Fruit fly (Drosophila melanogaster) Kc167 (cell line): Measurements from ENCODE around the gene Grip91.

Experiments
- Sin3A ChIP-seq: fragments of >200 bp; optimal IDR thresholded peaks from 2 replicates; lab custom pipeline; 2018; ENCODE audit warnings: missing external identifiers
- h ChIP-seq: fragments of >200 bp; optimal IDR thresholded peaks from 3 replicates; lab custom pipeline; 2018; ENCODE audit warnings: missing external identifiers
- insv ChIP-seq: fragments of >200 bp; optimal IDR thresholded peaks from 3 replicates; lab custom pipeline; 2018; ENCODE audit warnings: missing external identifiers
- psq ChIP-seq: fragments of >200 bp; optimal IDR thresholded peaks from 2 replicates; lab custom pipeline; 2017; ENCODE audit warnings: missing external identifiers
- ttk ChIP-seq: sonication (Bioruptor generic); optimal IDR thresholded peaks from 2 replicates; lab custom pipeline; 2017; ENCODE audit warnings: missing external identifiers

- TF ChIP-seq h (lab: Kevin White, UChicago) = no peak
- TF ChIP-seq psq = no peak
- TF ChIP-seq insv = no peak
- TF ChIP-seq Sin3A (lab: Kevin White, UChicago) = no peak
- TF ChIP-seq ttk (lab: Kevin White, UChicago) = no peak
Measured at dm6 chrX:13755152-13755557, 10.7 kb upstream of the Grip91 start, which contains the start of gene Pdcd4.
